Fruit fly (Drosophila melanogaster): ENCODE results near the gene CG17261.

Gene CG17261

DNA sequence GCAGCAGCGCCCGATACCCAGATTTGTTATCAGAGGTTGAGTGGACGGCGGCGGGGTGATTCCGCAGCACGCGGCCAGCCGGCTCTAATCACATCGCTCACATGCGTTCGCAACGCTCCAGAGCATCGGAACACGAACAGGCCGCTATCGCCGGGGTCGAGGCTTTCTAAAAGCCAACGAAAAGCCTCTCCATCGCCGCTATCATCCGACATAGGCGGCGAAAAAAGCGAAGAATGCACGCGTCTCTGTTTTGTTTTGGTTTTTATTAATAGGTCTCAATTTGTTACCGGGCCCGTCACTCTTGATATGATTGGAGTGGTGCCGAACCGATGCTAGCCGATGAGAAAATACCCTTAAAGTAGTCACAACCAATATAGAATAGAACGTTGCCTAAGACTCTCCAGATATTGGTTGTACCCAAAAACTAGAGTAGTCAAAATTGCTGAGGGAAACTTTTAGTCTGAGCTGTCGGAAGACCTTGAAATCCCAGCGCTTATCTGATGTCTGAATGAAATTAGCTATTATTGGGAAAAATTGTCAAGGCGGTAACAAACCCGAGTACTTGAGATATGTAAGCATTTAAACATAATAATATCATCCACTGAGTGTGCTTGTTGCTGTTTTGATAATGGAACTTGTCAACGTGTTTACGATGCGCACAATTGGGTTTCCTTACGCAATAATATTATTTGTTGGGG, at the start of gene CG17261 (continued):
- no peak for TF ChIP-seq CG3838 (GFP tag; optimal IDR thresholded peaks at IDR 0.05)
- peak; percentile 49 for TF ChIP-seq Hand (GFP tag; optimal IDR thresholded peaks at IDR 0.05)
- no peak for TF ChIP-seq CG1647 (GFP tag; optimal IDR thresholded peaks at IDR 0.05)
- TF ChIP-seq grau (tag; optimal IDR thresholded peaks at IDR 0.05) = peak; percentile 49
- no peak for TF ChIP-seq CG43689 (GFP tag; IDR thresholded peaks at IDR 0.05)
- TF ChIP-seq al (GFP tag; IDR thresholded peaks at IDR 0.05) = 0 out of 2 replicates have a peak, but pooled peaks have one; percentile 21
- no peak for TF ChIP-seq disco-r (GFP tag; optimal IDR thresholded peaks at IDR 0.05)
- no peak for TF ChIP-seq Six4 (GFP tag; optimal IDR thresholded peaks at IDR 0.05)
- TF ChIP-seq Antp (GFP tag; optimal IDR thresholded peaks at IDR 0.05) = peak; percentile 54
- TF ChIP-seq GATAe (GFP tag; conservative IDR thresholded peaks at IDR 0.05) = no peak
- TF ChIP-seq CG11085 (GFP tag; IDR thresholded peaks at IDR 0.05) = no peak
- peak in 1 of 2 experiments; percentile 84 for TF ChIP-seq Hr78 (GFP tag; optimal IDR thresholded peaks at IDR 0.05)
- TF ChIP-seq tgo (GFP tag; IDR thresholded peaks at IDR 0.05) = peak; percentile 31; the same call in 1 of the 3 replicates
- peak; percentile 47; the same call in 1 of the 2 replicates for TF ChIP-seq sob (GFP tag; IDR thresholded peaks at IDR 0.05)
- no peak for TF ChIP-seq Stat92E (GFP tag; optimal IDR thresholded peaks at IDR 0.05)
- no peak for TF ChIP-seq wor (GFP tag; IDR thresholded peaks at IDR 0.05)
- TF ChIP-seq oc (tag; optimal IDR thresholded peaks at IDR 0.05) = no peak
- TF ChIP-seq NK7.1 (GFP tag; optimal IDR thresholded peaks at IDR 0.05) = no peak
- TF ChIP-seq Sox102F (GFP tag; optimal IDR thresholded peaks at IDR 0.05) = peak; percentile 21
- TF ChIP-seq Dbx (GFP tag; IDR thresholded peaks at IDR 0.05) = no peak
- TF ChIP-seq Xbp1 (GFP tag; optimal IDR thresholded peaks at IDR 0.05) = peak; percentile 33
- no peak for TF ChIP-seq crp (GFP tag; optimal IDR thresholded peaks at IDR 0.05)
- no peak for TF ChIP-seq Trl (optimal IDR thresholded peaks at IDR 0.05)
- peak; percentile 37 for TF ChIP-seq Trl (GFP tag; optimal IDR thresholded peaks at IDR 0.05)
- TF ChIP-seq nerfin-1 (tag; optimal IDR thresholded peaks at IDR 0.05) = no peak
- no peak for TF ChIP-seq lola (GFP tag; optimal IDR thresholded peaks at IDR 0.05)
- peak; percentile 42 for TF ChIP-seq ind (GFP tag; optimal IDR thresholded peaks at IDR 0.05)
- TF ChIP-seq cg (GFP tag; optimal IDR thresholded peaks at IDR 0.05) = no peak
- TF ChIP-seq zen (tag; optimal IDR thresholded peaks at IDR 0.05) = no peak
- no peak for TF ChIP-seq sim (GFP tag; IDR thresholded peaks at IDR 0.05)
- TF ChIP-seq CG2120 (GFP tag; optimal IDR thresholded peaks at IDR 0.05) = peak; percentile 86
- TF ChIP-seq en (GFP tag; optimal IDR thresholded peaks at IDR 0.05) = peak; percentile 2
- TF ChIP-seq CG15269 (tag; optimal IDR thresholded peaks at IDR 0.05) = peak; percentile 55
- peak; percentile 50 for TF ChIP-seq CG8924 (tag; optimal IDR thresholded peaks at IDR 0.05)
- no peak for TF ChIP-seq dmrt11E (tag; optimal IDR thresholded peaks at IDR 0.05)
- peak; percentile 31 for TF ChIP-seq Myb (GFP tag; optimal IDR thresholded peaks at IDR 0.05)
- TF ChIP-seq Dll (GFP tag; IDR thresholded peaks at IDR 0.05; ENCODE audit: partially characterized antibody) = no peak
- TF ChIP-seq CG10209 (GFP tag; optimal IDR thresholded peaks at IDR 0.05) = peak; percentile 12
- TF ChIP-seq zen2 (GFP tag; IDR thresholded peaks at IDR 0.05; ENCODE audit: partially characterized antibody) = no peak
- TF ChIP-seq esg (GFP tag; conservative IDR thresholded peaks at IDR 0.05) = no peak
- TF ChIP-seq sens (GFP tag) = peak; percentile 46
- no peak for TF ChIP-seq chif (GFP tag; optimal IDR thresholded peaks at IDR 0.05)
- TF ChIP-seq ara (GFP tag; IDR thresholded peaks at IDR 0.05) = peak; percentile 27; the same call in 1 of the 2 replicates
- TF ChIP-seq CG7928 (GFP tag; optimal IDR thresholded peaks at IDR 0.05) = no peak
- no peak for TF ChIP-seq CG17612 (GFP tag; IDR thresholded peaks at IDR 0.05)
- no peak for TF ChIP-seq Tbp (GFP tag; optimal IDR thresholded peaks at IDR 0.05)
- peak; percentile 66 for TF ChIP-seq lilli (GFP tag; optimal IDR thresholded peaks at IDR 0.05)
- TF ChIP-seq fd3F (GFP tag; optimal IDR thresholded peaks at IDR 0.05) = no peak
- TF ChIP-seq ro (GFP tag; IDR thresholded peaks at IDR 0.05) = no peak
- TF ChIP-seq CG3281 (GFP tag; optimal IDR thresholded peaks at IDR 0.05) = no peak
